Fruit fly (Drosophila melanogaster) whole organism: Measurements from ENCODE around the gene CG42449.

ENCODE experiments used
- CG8478 ChIP-seq: fragments of >200 bp; optimal IDR thresholded peaks from 2 replicates; lab custom pipeline; 2018; ENCODE audit warnings: inconsistent platforms
- Dll ChIP-seq: fragments of >200 bp; optimal IDR thresholded peaks from 2 replicates; lab custom pipeline; 2017
- EcR ChIP-seq, 2 experiments: fragments of >200 bp; optimal IDR thresholded peaks; 2 replicates each; lab custom pipeline; 2017; ENCODE audit warnings: missing biosample characterization in 2 of 2, missing genetic modification characterization in 2 of 2, missing genetic modification reagents in 2 of 2
- pan ChIP-seq: fragments of >200 bp; optimal IDR thresholded peaks from 2 replicates; lab custom pipeline; 2017
- psq ChIP-seq: fragments of >200 bp; optimal IDR thresholded peaks from 2 replicates; lab custom pipeline; 2017

- TF ChIP-seq pan (lab: Kevin White, UChicago) (no peak), EcR (GFP tag; optimal IDR thresholded peaks at IDR 0.05; lab: Kevin White, UChicago) (no peak), psq (lab: Kevin White, UChicago) (no peak), CG8478 (lab: Kevin White, UChicago) (no peak), Dll (lab: Kevin White, UChicago) (no peak)
Measured at dm6 chrX:5634714-5635113, 48.3 kb upstream of the CG42449 start.
